Fruit fly (Drosophila melanogaster): ENCODE measurements around the gene CG33939.
A peak's percentile ranks its signal among the peaks of the same experiment; 100 is the strongest.

DNA sequence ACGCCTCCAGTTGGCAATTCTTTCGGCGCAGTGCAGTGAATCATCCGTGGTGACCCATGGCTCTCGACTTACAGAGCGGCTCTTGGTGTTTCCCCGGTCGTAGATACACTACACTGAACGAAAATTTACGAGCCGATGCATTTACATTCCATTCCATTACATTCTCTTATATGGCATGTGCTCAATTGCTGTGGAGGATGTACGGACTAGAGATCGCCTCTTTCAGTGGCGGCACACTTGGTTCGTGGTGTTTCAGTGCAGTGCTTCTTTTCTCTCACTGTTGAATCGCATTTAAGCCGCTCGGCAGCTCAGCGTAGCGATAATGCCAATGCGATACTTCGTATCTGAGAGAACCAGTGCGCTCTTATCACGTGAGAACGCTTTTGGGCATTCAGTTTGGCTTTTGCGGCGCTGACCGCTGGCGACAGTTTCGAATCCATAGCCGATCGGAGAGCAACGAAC is 13.0 kb upstream of the CG33939 start, which contains the start of gene Mec2:
- TF ChIP-seq lola (GFP tag; optimal IDR thresholded peaks at IDR 0.05) = no peak
- TF ChIP-seq sage (GFP tag; optimal IDR thresholded peaks at IDR 0.05) = no peak
- no peak for TF ChIP-seq Dfd (GFP tag; optimal IDR thresholded peaks at IDR 0.05)
- no peak for TF ChIP-seq Hr78 (GFP tag; optimal IDR thresholded peaks at IDR 0.05)
- no peak for TF ChIP-seq pan (optimal IDR thresholded peaks at IDR 0.05)
- peak; percentile 41 for TF ChIP-seq Mio (GFP tag; optimal IDR thresholded peaks at IDR 0.05)
- TF ChIP-seq Jra (GFP tag; optimal IDR thresholded peaks at IDR 0.05) = peak; percentile 65
- no peak for TF ChIP-seq Myc (optimal IDR thresholded peaks at IDR 0.05)
- peak; percentile 82 for TF ChIP-seq rgr (GFP tag; optimal IDR thresholded peaks at IDR 0.05)
